Fruit fly (Drosophila melanogaster): Measurements from ENCODE around the gene Pglym78.

The Pglym78 gene

dm6 chr3R:29153197-29153644 is 5.2 kb downstream of the Pglym78 start, which contains the start of the genes Slbp and Rpn2 (continued):
- no peak for TF ChIP-seq CG14441 (GFP tag; IDR thresholded peaks at IDR 0.05)
- peak; percentile 29 for TF ChIP-seq nerfin-1 (tag; optimal IDR thresholded peaks at IDR 0.05)
- peak; percentile 30 for TF ChIP-seq CG18011 (GFP tag; optimal IDR thresholded peaks at IDR 0.05)
- TF ChIP-seq CG6813 (GFP tag; optimal IDR thresholded peaks at IDR 0.05): no peak
- peak; percentile 84 for TF ChIP-seq gro (GFP tag; optimal IDR thresholded peaks at IDR 0.05)
- TF ChIP-seq CG11456 (GFP tag; IDR thresholded peaks at IDR 0.05): no peak
- TF ChIP-seq zfh2 (GFP tag; optimal IDR thresholded peaks at IDR 0.05): peak; percentile 66
- TF ChIP-seq sens-2 (GFP tag; IDR thresholded peaks at IDR 0.05): no peak
- TF ChIP-seq CG15073 (GFP tag; optimal IDR thresholded peaks at IDR 0.05): no peak
- no peak for TF ChIP-seq CG31388 (GFP tag; optimal IDR thresholded peaks at IDR 0.05)
- TF ChIP-seq CG9215 (GFP tag; IDR thresholded peaks at IDR 0.05): no peak
- no peak for TF ChIP-seq fd96Cb (tag; optimal IDR thresholded peaks at IDR 0.05)
- TF ChIP-seq Side (GFP tag; optimal IDR thresholded peaks at IDR 0.05): peak; percentile 60
- TF ChIP-seq CG12155 (GFP tag; optimal IDR thresholded peaks at IDR 0.05): peak; percentile 37
- peak; percentile 36 for TF ChIP-seq CG12744 (GFP tag; optimal IDR thresholded peaks at IDR 0.05)
- TF ChIP-seq B-H1 (GFP tag; IDR thresholded peaks at IDR 0.05): no peak
- no peak for TF ChIP-seq ham (GFP tag; IDR thresholded peaks at IDR 0.05)
- TF ChIP-seq nerfin-2 (GFP tag; IDR thresholded peaks at IDR 0.05; ENCODE audit: partially characterized antibody): peak; percentile 79
- no peak for TF ChIP-seq emc (GFP tag; optimal IDR thresholded peaks at IDR 0.05)
- TF ChIP-seq Hr78 (GFP tag; optimal IDR thresholded peaks at IDR 0.05): no peak
- TF ChIP-seq Dp (GFP tag; optimal IDR thresholded peaks at IDR 0.05): peak; percentile 74
- TF ChIP-seq tin (GFP tag; optimal IDR thresholded peaks at IDR 0.05): peak; percentile 20
- no peak for TF ChIP-seq scrt (GFP tag; optimal IDR thresholded peaks at IDR 0.05)
- TF ChIP-seq CG15514 (GFP tag; optimal IDR thresholded peaks at IDR 0.05): peak; percentile 55
- no peak for TF ChIP-seq CG1602 (GFP tag; optimal IDR thresholded peaks at IDR 0.05)
- TF ChIP-seq grau (tag; optimal IDR thresholded peaks at IDR 0.05): peak; percentile 50
- TF ChIP-seq CG3407 (GFP tag; optimal IDR thresholded peaks at IDR 0.05): no peak
- peak; percentile 27 for TF ChIP-seq pum (GFP tag; optimal IDR thresholded peaks at IDR 0.05)
- TF ChIP-seq CG7987 (GFP tag; optimal IDR thresholded peaks at IDR 0.05): no peak
- peak; percentile 7 for TF ChIP-seq CG9876 (GFP tag; optimal IDR thresholded peaks at IDR 0.05)
- no peak for TF ChIP-seq CG6175 (GFP tag; IDR thresholded peaks at IDR 0.05)
- TF ChIP-seq Deaf1 (tag; optimal IDR thresholded peaks at IDR 0.05): peak; percentile 36
- TF ChIP-seq CG31441 (GFP tag; IDR thresholded peaks at IDR 0.05): 0 out of 2 replicates have a peak, but pooled peaks have one; percentile 20
- TF ChIP-seq caup (GFP tag; optimal IDR thresholded peaks at IDR 0.05; ENCODE audit: severe bottlenecking): peak; percentile 10
- no peak for TF ChIP-seq hth (optimal IDR thresholded peaks at IDR 0.05)
- peak; percentile 17; the same call in 1 of the 4 replicates for TF ChIP-seq Gug (GFP tag; IDR thresholded peaks at IDR 0.05)
- TF ChIP-seq CG14710 (tag; optimal IDR thresholded peaks at IDR 0.05): peak; percentile 83
- TF ChIP-seq btn (GFP tag; optimal IDR thresholded peaks at IDR 0.05): no peak
- TF ChIP-seq Camta (GFP tag; optimal IDR thresholded peaks at IDR 0.05): peak; percentile 3
- TF ChIP-seq Mes4 (GFP tag; optimal IDR thresholded peaks at IDR 0.05): no peak
- no peak for TF ChIP-seq zf30C (GFP tag; optimal IDR thresholded peaks at IDR 0.05)
- TF ChIP-seq cas (GFP tag; IDR thresholded peaks at IDR 0.05): no peak
- no peak for TF ChIP-seq CG4730 (GFP tag; IDR thresholded peaks at IDR 0.05)
- no peak for TF ChIP-seq CG4424 (GFP tag; optimal IDR thresholded peaks at IDR 0.05)
- TF ChIP-seq NFAT (GFP tag; IDR thresholded peaks at IDR 0.05): 0 out of 2 replicates have a peak, but pooled peaks have one; percentile 4
- no peak for TF ChIP-seq otp (GFP tag; IDR thresholded peaks at IDR 0.05)
- peak; percentile 94 for TF ChIP-seq amos (GFP tag; IDR thresholded peaks at IDR 0.05; ENCODE audit: partially characterized antibody)
- no peak for TF ChIP-seq gsb (GFP tag; IDR thresholded peaks at IDR 0.05)
- no peak for TF ChIP-seq tio (GFP tag; optimal IDR thresholded peaks at IDR 0.05)
- no peak for TF ChIP-seq sr (GFP tag; IDR thresholded peaks at IDR 0.05)
- no peak for TF ChIP-seq CG32772 (GFP tag; IDR thresholded peaks at IDR 0.05)
- no peak for TF ChIP-seq CG3726 (GFP tag; IDR thresholded peaks at IDR 0.05)

Data from whole organism, embryonic.